Fruit fly (Drosophila melanogaster): Measurements from ENCODE around the gene Jhbp12.

DNA sequence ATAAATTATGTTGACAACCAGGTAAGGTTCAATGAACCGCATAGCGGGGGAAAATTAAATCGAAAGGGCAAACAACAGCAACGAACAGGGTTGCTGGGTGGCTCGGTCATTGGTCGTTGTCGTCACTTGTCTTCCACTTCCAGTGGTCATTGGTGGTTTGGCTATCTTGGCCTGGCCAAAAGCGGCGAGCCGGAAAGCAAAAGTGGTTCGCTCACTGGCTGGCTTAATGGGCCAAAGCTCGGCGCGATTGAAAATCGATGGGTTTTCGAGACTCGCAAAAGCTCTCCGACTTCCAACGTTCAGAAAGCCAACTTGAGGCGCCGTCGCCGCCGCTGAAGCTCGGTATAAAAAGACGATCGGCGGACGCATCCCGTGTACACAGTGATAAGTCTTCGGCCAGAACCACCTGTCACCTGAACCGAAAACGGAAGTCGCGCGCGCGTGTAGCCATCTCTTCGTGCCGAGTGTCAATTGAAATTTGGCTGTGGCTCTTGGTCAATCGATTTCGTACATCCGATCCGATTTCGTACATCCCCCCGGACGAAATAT lies at the start of gene Jhbp12:
- TF ChIP-seq Hr4 (GFP tag; optimal IDR thresholded peaks at IDR 0.05) (no peak), salr (GFP tag; optimal IDR thresholded peaks at IDR 0.05) (no peak)
